Worm (Caenorhabditis elegans) whole organism, L4/young adult: ENCODE data around the gene cyn-3.
"Not testable (repeated sequence)": the region's sequence is repeated elsewhere in the genome, so short reads cannot be mapped to it uniquely, and the experiment has no call there.

Experiments used
- W03F9.2 ChIP-seq: fragments of 150-350 bp; optimal IDR thresholded peaks from 2 replicates; lab custom pipeline; 2014; ENCODE audit warnings: missing biosample characterization, missing genetic modification characterization
- dao-5 ChIP-seq: sonication (generic microtip); optimal IDR thresholded peaks from 2 replicates; lab custom pipeline; 2016; ENCODE audit warnings: missing genotype, missing genetic modification characterization, moderate library complexity, missing compliant biosample characterization
- him-1 ChIP-seq: sonication (generic microtip); optimal IDR thresholded peaks from 2 replicates; lab custom pipeline; 2016; ENCODE audit warnings: missing genotype, missing genetic modification reagents, missing genetic modification characterization, missing compliant biosample characterization

cyn-3 gene

DNA sequence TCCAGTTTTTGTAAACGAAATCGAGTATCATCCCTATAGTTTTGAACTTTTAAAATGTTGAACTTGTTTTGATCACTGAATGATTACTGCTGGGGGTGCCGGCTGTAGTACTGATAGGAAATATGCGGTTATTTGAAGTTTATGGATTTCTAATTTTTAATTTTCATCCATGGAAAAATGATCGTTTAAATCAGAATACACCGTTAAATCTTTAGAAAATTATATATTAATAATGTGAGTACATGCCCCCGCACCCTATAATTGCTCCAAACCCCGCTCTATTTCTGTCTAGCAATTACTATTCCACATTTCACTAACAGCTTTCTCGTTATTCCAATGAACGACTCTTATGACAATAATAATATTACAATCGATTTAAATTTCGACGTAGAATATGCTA is 10.0 kb downstream of the cyn-3 start, which contains the start of gene Y75B12B.10:
Gene Y75B12B.10 (plus strand): TSS at position 301 of the 400 bp plus-strand sequence.
- no peak for TF ChIP-seq him-1 (tag; lab: Kevin White, UChicago)
- TF ChIP-seq W03F9.2: no peak
- TF ChIP-seq dao-5: no peak

DNA sequence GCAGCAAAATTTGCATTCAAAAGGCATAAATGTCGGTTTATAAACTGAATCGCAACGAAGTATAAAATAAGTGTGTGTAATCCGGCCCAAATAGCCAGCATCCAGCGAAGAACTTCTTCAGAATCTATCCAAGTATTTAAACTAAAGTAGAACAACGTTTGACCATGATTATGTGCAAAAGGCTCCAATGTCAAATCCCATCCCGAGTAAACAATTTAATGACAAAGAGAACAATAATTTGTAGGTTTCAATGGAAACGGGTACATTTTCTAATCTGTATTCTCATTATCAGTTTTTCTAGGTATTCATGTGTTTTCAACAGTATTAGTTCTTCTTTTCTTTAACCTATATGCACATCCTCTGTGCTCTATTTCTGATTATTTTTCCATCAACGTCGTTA is 18.0 kb downstream of the cyn-3 start, which contains the start of gene C41G6.12:
Gene C41G6.12 (minus strand): TSS at position 101 of the 400 bp plus-strand sequence.
- TF ChIP-seq dao-5; W03F9.2; him-1 (tag; lab: Kevin White, UChicago): not testable (repeated sequence)

DNA sequence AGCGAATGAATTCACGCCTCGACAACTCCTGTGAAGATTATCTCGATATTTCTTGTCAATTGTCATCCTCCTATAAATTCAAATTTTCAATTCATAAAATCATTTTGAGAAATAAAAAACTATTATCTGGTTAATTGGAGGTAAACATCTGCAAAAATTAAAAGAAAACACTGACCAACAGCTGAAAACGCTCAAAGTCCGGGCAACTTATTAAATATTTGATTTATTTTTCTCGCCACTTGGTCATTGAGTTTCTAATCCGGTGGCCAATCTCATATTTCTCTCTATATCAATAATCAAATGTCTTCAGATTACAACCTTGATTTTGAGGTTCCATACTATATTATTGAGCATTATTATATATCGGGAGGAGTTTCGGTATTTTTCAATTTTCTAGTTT is 22.1 kb downstream of the cyn-3 start, which contains the start of gene sri-24:
Gene sri-24 (plus strand): TSS at position 301 of the 400 bp plus-strand sequence.
- not testable (repeated sequence) for TF ChIP-seq dao-5; him-1 (tag; lab: Kevin White, UChicago); W03F9.2

DNA sequence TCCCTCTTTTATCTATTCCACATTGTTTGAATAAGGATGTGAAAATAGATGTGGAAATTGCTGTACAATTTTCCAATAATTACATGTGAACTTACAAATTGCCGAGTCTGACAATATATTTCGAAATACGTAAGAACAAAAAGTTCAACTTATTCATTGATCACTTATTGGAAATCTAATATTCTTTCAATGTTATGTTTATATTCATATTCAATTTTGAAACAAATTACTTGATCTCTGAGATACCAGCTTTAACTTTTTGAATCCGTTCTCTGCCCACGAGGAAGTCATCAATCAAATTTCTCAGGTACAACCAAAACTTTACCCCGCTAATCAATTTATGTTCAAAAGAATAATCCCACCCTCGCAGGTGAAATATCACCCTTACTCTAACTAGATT is 25.4 kb downstream of the cyn-3 start, which contains the start of gene sri-26:
Gene sri-26 (plus strand): TSS at position 301 of the 400 bp plus-strand sequence.
- not testable (repeated sequence) for TF ChIP-seq him-1 (tag; lab: Kevin White, UChicago); dao-5; W03F9.2

DNA sequence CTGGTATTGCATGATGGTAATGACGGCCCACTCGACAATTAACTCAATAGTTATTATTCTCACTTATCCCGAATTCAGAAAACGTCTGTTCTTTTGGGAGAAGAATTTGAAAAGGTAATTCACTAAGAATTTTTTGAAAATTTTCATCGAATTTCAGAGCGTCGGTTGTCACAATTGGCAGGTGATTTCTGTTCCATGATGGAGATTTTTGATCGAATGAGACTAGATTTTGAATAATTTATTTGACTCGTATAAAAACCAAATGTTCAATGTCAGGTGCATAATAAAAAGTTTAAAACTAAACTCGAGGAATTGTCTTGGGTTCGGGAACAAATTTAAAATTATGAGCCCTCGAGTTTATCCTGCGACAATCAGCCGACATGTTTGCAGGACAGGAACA is 27.0 kb downstream of the cyn-3 start, which contains the start of gene sri-25:
Gene sri-25 (plus strand): TSS at position 301 of the 400 bp plus-strand sequence.
- no peak for TF ChIP-seq him-1 (tag; lab: Kevin White, UChicago)
- no peak for TF ChIP-seq dao-5

DNA sequence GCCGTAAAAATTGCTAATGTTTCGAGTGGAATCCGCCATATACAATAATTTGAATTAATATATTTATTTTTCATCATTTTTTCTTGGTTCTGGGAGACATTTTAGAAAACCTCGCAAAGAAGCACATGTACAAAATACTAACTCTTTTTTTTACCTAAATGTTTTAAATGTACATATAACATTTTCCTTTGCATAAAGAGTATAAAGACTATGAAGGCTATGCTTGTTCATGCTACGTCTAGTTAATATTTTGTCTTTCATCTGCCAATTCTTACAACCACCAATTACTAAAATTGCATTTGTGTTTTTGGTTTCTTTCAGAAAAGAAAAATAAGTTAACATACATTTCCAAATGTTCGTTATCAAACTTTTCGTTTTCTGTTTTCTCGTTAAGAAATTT is 31.6 kb downstream of the cyn-3 start, which contains the start of gene irld-25:
Gene irld-25 (plus strand): TSS at position 301 of the 400 bp plus-strand sequence.
- TF ChIP-seq W03F9.2 (no peak), him-1 (tag; lab: Kevin White, UChicago) (no peak), dao-5 (no peak)

DNA sequence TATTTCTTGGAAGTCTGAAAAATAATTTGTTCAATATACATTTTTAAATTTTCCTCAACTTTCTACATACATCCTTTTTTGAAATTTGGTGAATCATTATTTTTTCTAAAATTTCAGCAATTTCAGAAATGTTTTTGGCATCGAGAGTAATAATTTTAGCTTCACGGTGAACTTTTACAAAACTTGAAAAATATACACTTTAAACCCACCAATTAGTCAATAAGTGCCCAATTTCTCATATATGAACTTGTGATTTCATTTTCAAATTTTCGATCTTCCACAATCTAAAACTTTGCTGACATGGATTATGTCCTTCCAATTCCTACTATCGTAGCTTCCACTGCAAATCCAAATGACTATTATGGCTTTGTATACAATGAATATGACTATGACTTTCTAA is 33.9 kb downstream of the cyn-3 start, which contains the start of gene srw-24:
Gene srw-24 (plus strand): TSS at position 301 of the 400 bp plus-strand sequence.
- TF ChIP-seq him-1 (tag; lab: Kevin White, UChicago) (no peak), dao-5 (no peak), W03F9.2 (no peak)

DNA sequence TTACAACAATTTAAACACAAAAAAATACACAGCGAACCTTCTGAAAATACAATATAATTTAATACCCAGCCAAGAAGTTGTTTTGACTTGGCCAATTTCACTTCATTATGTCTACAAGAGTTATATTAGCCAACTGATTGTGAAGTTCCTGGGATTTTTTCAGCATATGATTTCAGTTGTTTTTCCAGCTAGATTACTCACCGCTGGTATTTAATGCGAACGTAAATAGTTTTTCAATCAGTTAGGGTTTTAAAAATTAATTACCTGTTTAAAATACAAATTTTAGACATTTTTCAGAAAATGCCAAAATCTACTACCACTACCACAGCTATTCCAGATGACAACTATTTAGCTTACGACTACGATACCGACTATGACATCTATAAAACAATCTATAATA is 35.9 kb downstream of the cyn-3 start, which contains the start of gene srw-14:
Gene srw-14 (plus strand): TSS at position 301 of the 400 bp plus-strand sequence.
- TF ChIP-seq W03F9.2 (no peak), dao-5 (no peak), him-1 (tag; lab: Kevin White, UChicago) (no peak)

DNA sequence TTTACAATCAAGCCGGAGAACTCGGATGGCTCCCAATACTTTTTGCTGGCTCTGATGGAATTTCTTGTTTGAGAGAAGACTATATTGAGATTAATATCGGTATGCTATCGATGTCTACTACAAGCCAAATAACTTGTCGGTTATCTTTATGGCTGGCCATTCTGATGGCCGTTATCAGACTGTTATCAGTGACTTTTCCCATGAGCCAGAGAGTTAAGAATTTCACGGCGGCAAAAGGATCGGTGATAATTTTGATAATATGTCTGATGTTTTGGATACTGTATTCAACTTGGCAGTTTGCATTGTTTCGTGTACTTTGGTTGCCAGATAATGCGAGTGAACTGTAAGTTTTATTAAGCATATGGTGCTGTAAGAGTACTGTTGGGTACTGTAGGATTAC is 36.5 kb downstream of the cyn-3 start:
- TF ChIP-seq dao-5: no peak
- TF ChIP-seq him-1 (tag; lab: Kevin White, UChicago): no peak
- TF ChIP-seq W03F9.2: no peak

DNA sequence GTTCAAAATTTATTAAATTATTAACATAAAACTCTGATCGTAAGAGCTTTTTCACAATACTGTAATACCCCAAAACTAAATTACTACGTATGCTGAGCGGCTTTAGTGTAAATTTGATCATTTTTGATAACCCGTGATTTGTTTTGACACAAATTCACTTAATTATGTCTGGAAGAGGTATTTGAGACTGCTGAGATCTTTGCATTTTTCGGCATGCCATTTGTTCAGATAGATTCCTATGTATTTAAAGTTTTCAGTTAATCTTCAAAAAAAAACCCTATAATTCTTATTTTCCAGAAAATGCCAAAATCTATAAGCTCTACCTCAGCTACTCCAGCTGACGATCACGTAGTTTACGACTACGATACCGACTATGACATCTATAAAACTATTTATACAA is 40.5 kb downstream of the cyn-3 start, which contains the start of gene srw-15:
Gene srw-15 (plus strand): TSS at position 301 of the 400 bp plus-strand sequence.
- TF ChIP-seq dao-5: no peak
- TF ChIP-seq W03F9.2: no peak
- TF ChIP-seq him-1 (tag; lab: Kevin White, UChicago): no peak

DNA sequence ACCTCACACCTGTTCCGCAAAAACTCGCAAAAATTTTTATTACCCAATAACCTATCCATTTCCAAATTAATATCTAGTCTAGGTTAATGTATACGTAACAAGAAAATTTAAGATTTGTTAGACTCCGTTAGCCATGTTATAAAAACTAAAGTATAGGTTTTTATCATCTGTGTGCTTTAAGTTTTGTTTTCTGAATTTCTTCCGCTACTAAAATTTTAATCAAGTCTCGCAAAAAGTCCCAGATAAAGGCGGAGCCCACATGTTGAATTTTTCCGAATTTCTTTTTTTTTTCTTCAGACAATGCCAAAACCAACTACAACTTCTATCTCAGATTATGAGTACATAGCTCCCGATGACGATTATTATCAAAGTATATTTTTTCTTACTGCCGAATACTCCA is 42.5 kb downstream of the cyn-3 start, which contains the start of gene srw-13:
Gene srw-13 (plus strand): TSS at position 301 of the 400 bp plus-strand sequence.
- TF ChIP-seq dao-5 (no peak), him-1 (tag; lab: Kevin White, UChicago) (no peak), W03F9.2 (no peak)

DNA sequence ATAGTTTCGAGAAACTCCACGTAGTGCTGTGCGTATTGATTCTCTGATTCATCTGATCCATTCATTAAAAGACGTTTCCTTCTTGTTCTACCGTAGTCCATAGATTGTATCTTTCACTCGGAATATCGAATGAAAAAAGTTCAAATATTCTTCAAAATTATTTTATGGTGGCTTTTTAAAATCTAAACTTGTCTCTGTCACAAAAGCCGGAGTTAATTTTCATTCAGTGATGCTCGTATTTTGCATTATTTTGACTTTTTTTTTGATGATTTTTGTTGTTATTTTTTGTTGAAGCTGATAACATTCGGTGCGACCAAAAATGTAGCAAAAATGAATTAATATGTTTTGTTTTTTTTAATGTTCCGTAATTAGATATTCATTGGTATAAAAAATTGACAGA is 45.9 kb downstream of the cyn-3 start, which contains the start of gene nhr-164:
Gene nhr-164 (minus strand): TSS at position 101 of the 400 bp plus-strand sequence.
- TF ChIP-seq W03F9.2 (no peak), dao-5 (no peak), him-1 (tag; lab: Kevin White, UChicago) (no peak)

DNA sequence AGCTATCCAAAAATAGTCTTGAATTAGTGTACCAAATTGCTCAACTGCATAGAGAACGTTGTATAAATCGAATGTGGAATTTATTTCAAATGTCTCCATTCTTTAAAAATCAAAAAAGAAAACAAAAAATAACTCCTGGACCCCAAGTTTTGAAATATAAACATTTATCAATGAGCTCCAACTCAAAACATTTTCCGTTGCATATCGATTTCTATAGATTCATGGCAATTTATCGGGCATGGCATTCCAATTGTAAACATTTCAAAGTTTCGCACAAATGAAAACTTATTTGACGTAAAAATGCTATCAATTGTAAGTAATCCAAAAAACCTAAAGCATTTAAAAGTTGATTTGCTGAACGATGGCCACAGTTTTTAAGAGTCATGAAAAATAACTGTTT is 48.8 kb downstream of the cyn-3 start, which contains the start of gene srw-12:
Gene srw-12 (minus strand): TSS at position 101 of the 400 bp plus-strand sequence.
- TF ChIP-seq him-1 (tag; lab: Kevin White, UChicago) (no peak), W03F9.2 (no peak), dao-5 (no peak)

DNA sequence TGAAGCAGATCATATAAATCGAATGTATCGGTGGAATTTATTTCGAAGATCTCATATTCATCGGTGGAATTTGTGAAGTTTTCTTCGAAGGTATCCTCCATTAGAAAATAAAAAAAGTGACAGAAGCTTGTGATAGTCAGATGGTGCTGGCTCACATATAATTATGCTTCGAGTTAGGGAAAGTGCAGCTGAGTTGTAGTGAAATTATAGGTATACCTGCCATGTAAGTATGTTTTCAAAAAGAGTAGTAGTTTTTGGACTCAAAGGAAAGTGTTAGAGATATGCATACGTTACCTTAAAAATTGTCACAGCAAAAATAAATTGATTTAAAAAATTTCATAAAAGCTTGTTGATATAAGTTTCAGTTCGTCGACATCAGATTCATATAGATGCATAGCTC is 50.5 kb downstream of the cyn-3 start, which contains the start of gene srw-11:
Gene srw-11 (minus strand): TSS at position 101 of the 400 bp plus-strand sequence.
- no peak for TF ChIP-seq W03F9.2
- no peak for TF ChIP-seq dao-5
- no peak for TF ChIP-seq him-1 (tag; lab: Kevin White, UChicago)
